Worm (Caenorhabditis elegans): ENCODE data around the gene gbf-1.
A peak's percentile ranks its signal among the peaks of the same experiment; 100 is the strongest.

gbf-1 gene

ce11 chrIII:11731491-11731890 is 42.0 kb downstream of the gbf-1 start:
- TF ChIP-seq lsy-12 (tag; optimal IDR thresholded peaks at IDR 0.05) (no peak), ztf-11 (tag; optimal IDR thresholded peaks at IDR 0.05) (no peak), nhr-23 (tag; optimal IDR thresholded peaks at IDR 0.05) (no peak), mdl-1 (tag; optimal IDR thresholded peaks at IDR 0.05) (no peak), jun-1 (tag; optimal IDR thresholded peaks at IDR 0.05) (no peak), ztf-4 (tag; optimal IDR thresholded peaks at IDR 0.05) (no peak), nhr-43 (tag; optimal IDR thresholded peaks at IDR 0.05; ENCODE audit: poor library complexity, severe bottlenecking) (no peak), skn-1 (tag; optimal IDR thresholded peaks at IDR 0.05) (no peak), ceh-82 (tag; optimal IDR thresholded peaks at IDR 0.05) (no peak), elt-2 (tag; optimal IDR thresholded peaks at IDR 0.05) (no peak), daf-12 (tag; optimal IDR thresholded peaks at IDR 0.05) (no peak), elt-1 (tag; optimal IDR thresholded peaks at IDR 0.05) (no peak), lin-39 (tag; optimal IDR thresholded peaks at IDR 0.05) (no peak), ceh-9 (tag; optimal IDR thresholded peaks at IDR 0.05) (no peak)

DNA sequence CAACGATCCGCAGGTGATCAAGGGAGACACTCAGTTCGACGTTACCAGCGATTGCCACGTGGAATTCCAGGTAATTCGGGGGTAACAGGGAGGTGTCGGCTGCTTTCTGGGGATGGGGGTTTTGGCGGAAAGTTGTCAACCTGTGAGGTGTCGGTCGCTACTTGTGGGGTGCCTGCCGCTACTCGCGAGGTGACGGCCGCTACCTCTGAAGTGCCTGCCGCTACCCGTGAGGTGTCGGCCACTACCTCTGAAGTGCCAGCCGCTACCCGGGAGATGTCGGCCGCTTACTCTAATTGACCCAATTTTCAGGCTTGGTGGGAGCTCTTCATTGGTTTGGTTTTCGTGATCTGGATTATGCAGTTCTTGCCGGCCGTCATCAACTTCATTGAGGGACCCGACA is 42.6 kb downstream of the gbf-1 start:
- TF ChIP-seq daf-12 (tag; optimal IDR thresholded peaks at IDR 0.05): no peak
- no peak for TF ChIP-seq fos-1 (tag; optimal IDR thresholded peaks at IDR 0.05)
- no peak for TF ChIP-seq elt-3 (tag; optimal IDR thresholded peaks at IDR 0.05)
- TF ChIP-seq egl-5 (tag; optimal IDR thresholded peaks at IDR 0.05): no peak
- no peak for TF ChIP-seq aly-2 (tag; optimal IDR thresholded peaks at IDR 0.05)
- no peak for TF ChIP-seq nhr-237 (tag; optimal IDR thresholded peaks at IDR 0.05)
- no peak for TF ChIP-seq zag-1 (tag; optimal IDR thresholded peaks at IDR 0.05)
- TF ChIP-seq lin-39 (tag; optimal IDR thresholded peaks at IDR 0.05): no peak

ce11 chrIII:11730312-11730711 is 43.2 kb downstream of the gbf-1 start, which contains the start of gene Y41C4A.18:
TSS of gene Y41C4A.18 (plus strand) at chrIII:11730612.
- TF ChIP-seq nhr-77 (tag; optimal IDR thresholded peaks at IDR 0.05) (no peak), pha-4 (tag; optimal IDR thresholded peaks at IDR 0.05) (no peak), egl-27 (tag; optimal IDR thresholded peaks at IDR 0.05) (no peak), lsy-12 (tag; optimal IDR thresholded peaks at IDR 0.05) (no peak), lin-39 (tag; optimal IDR thresholded peaks at IDR 0.05) (no peak), tbx-2 (tag; optimal IDR thresholded peaks at IDR 0.05) (no peak), nhr-11 (tag; optimal IDR thresholded peaks at IDR 0.05) (no peak), ceh-82 (tag; optimal IDR thresholded peaks at IDR 0.05) (no peak), hmg-11 (tag; optimal IDR thresholded peaks at IDR 0.05) (no peak), nhr-23 (tag; optimal IDR thresholded peaks at IDR 0.05) (no peak), elt-3 (tag; optimal IDR thresholded peaks at IDR 0.05) (no peak), ama-1 (optimal IDR thresholded peaks at IDR 0.05) (no peak), nfya-1 (tag; optimal IDR thresholded peaks at IDR 0.05; ENCODE audit: insufficient read depth) (no peak), nhr-76 (tag; optimal IDR thresholded peaks at IDR 0.05) (no peak), snpc-4 (tag; optimal IDR thresholded peaks at IDR 0.05) (no peak), sea-2 (GFP tag; optimal IDR thresholded peaks at IDR 0.05) (no peak), fkh-10 (GFP tag; optimal IDR thresholded peaks at IDR 0.05) (no peak), fkh-2 (tag; optimal IDR thresholded peaks at IDR 0.05) (no peak), elt-2 (tag; optimal IDR thresholded peaks at IDR 0.05) (no peak)

DNA sequence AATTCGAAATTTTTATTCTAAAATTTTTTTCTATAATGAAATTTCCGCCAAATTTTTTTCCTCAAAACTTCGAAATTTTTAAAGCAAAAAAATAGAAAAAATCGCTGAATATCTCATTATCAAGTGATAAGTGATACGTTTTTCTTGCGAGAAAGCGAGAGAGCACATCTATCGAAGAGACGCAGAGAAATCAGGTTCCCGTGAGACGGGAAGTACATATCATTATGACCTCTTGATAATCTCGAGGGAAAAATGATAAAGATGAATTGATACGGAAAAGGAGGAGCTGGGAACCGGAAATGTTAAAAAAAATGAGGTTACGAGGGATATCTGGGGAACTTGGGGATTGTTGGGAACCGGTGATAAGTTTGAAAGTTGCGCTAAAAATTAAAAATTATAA is 46.5 kb downstream of the gbf-1 start:
- TF ChIP-seq elt-3 (tag; optimal IDR thresholded peaks at IDR 0.05): peak in 2 of 3 experiments; percentile 87 to 91
- TF ChIP-seq egl-27 (tag; optimal IDR thresholded peaks at IDR 0.05): no peak
- peak; percentile 49 for TF ChIP-seq nhr-23 (tag; optimal IDR thresholded peaks at IDR 0.05)
- peak; percentile 74 for TF ChIP-seq elt-2 (tag; optimal IDR thresholded peaks at IDR 0.05)
- no peak for TF ChIP-seq nhr-76 (tag; optimal IDR thresholded peaks at IDR 0.05)
- TF ChIP-seq nhr-67 (tag; optimal IDR thresholded peaks at IDR 0.05): no peak
- peak; percentile 5 for TF ChIP-seq hmg-11 (tag; optimal IDR thresholded peaks at IDR 0.05)

DNA sequence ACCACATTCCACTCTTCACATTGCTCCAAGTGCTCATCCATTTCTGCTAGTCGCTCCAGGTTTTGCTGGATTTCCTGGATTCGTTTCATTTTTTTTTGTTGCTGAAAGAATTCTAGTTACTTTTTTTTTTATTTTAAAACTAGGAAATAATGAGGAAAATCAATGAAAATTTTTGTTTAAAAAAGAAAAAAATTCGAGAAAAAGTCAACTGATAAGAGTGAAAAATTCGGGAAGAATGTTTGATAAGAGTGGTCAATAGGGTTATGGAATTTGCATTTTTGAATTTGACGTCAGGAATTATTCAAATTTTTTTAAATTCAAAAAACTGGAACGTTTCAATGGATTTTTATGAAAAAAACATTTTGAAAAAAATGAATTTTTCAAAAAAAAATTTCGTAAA is 46.9 kb downstream of the gbf-1 start, which contains the start of gene Y41C4A.12:
Y41C4A.12 (minus strand) TSS at position 101 of the 400 bp plus-strand sequence.
- no peak for TF ChIP-seq ceh-9 (tag; optimal IDR thresholded peaks at IDR 0.05)
- TF ChIP-seq pqm-1 (tag; optimal IDR thresholded peaks at IDR 0.05): no peak
- no peak for TF ChIP-seq pha-4 (tag; optimal IDR thresholded peaks at IDR 0.05)
